Fruit fly (Drosophila melanogaster) whole organism, embryonic: ENCODE results near the gene Idgf3.

Source experiments
- ATbp ChIP-seq: fragments of 200-800 bp; sonication (Bioruptor generic); optimal IDR thresholded peaks from 2 replicates; lab custom pipeline; 2017; ENCODE audit warnings: missing biosample characterization, mild to moderate bottlenecking, missing genetic modification characterization, missing genetic modification reagents
- Adf1 ChIP-seq: fragments of 200-800 bp; sonication (Bioruptor generic); IDR thresholded peaks from 2 replicates; pipeline ENCODE4 v1.3.6; 2022; ENCODE audit warnings: missing biosample characterization, missing genetic modification characterization
- Awh ChIP-seq: fragments of 200-800 bp; sonication (Bioruptor generic); IDR thresholded peaks from 2 replicates; pipeline ENCODE4, ENCODE4 v1.3.6; 2022; ENCODE audit warnings: missing biosample characterization, missing genetic modification characterization
- B-H1 ChIP-seq: fragments of 200-800 bp; sonication (Bioruptor generic); IDR thresholded peaks from 3 replicates; pipeline ENCODE4 v1.3.6; 2022; ENCODE audit warnings: missing biosample characterization, missing genetic modification characterization
- Blimp-1 ChIP-seq: fragments of 200-800 bp; sonication (Bioruptor generic); optimal IDR thresholded peaks from 3 replicates; lab custom pipeline; 2018; ENCODE audit warnings: missing biosample characterization, missing genetic modification characterization, mild to moderate bottlenecking, moderate library complexity, missing genetic modification reagents
- CG10654 ChIP-seq: fragments of 200-800 bp; sonication (Bioruptor generic); optimal IDR thresholded peaks from 2 replicates; lab custom pipeline; 2016; ENCODE audit warnings: missing biosample characterization, missing genetic modification characterization
- CG11695 ChIP-seq: fragments of 200-800 bp; sonication (Bioruptor generic); IDR thresholded peaks from 3 replicates; pipeline ENCODE4 v1.3.6; 2022; ENCODE audit warnings: missing biosample characterization, missing genetic modification characterization
- CG14441 ChIP-seq: fragments of 200-800 bp; sonication (Bioruptor generic); IDR thresholded peaks from 2 replicates; pipeline ENCODE4 v1.3.6; 2022; ENCODE audit warnings: missing biosample characterization, missing genetic modification characterization
- CG17186 ChIP-seq: fragments of 200-800 bp; sonication (Bioruptor generic); optimal IDR thresholded peaks from 3 replicates; lab custom pipeline; 2017; ENCODE audit warnings: missing biosample characterization, missing genetic modification reagents, missing genetic modification characterization
- CG17568 ChIP-seq: fragments of 200-800 bp; sonication (Bioruptor generic); optimal IDR thresholded peaks from 2 replicates; lab custom pipeline; 2018; ENCODE audit warnings: missing biosample characterization, mild to moderate bottlenecking, missing genetic modification characterization, moderate library complexity
- CG17612 ChIP-seq: fragments of 200-800 bp; sonication (Bioruptor generic); IDR thresholded peaks from 2 replicates; pipeline ENCODE4 v1.3.6; 2022; ENCODE audit warnings: missing biosample characterization, missing genetic modification characterization
- CG2712 ChIP-seq: fragments of 200-800 bp; optimal IDR thresholded peaks from 3 replicates; lab custom pipeline; 2019; ENCODE audit warnings: missing biosample characterization, mild to moderate bottlenecking, missing genetic modification characterization, moderate library complexity
- CG31224 ChIP-seq: fragments of 200-800 bp; sonication (Bioruptor generic); IDR thresholded peaks from 2 replicates; pipeline ENCODE4 v1.3.6; 2022; ENCODE audit warnings: missing biosample characterization, missing genetic modification characterization
- CG31365 ChIP-seq: fragments of 200-800 bp; sonication (Bioruptor generic); optimal IDR thresholded peaks from 2 replicates; lab custom pipeline; 2018; ENCODE audit warnings: missing biosample characterization, mild to moderate bottlenecking, missing genetic modification characterization
- CG31441 ChIP-seq: fragments of 200-800 bp; sonication (Bioruptor generic); IDR thresholded peaks from 2 replicates; pipeline ENCODE4 v1.3.6; 2022; ENCODE audit warnings: missing biosample characterization, missing genetic modification characterization
- CG3281 ChIP-seq: fragments of 200-800 bp; sonication (Bioruptor generic); optimal IDR thresholded peaks from 3 replicates; lab custom pipeline; 2017; ENCODE audit warnings: missing biosample characterization, mild to moderate bottlenecking, missing genetic modification characterization
- CG3995 ChIP-seq: fragments of 200-800 bp; sonication (Bioruptor generic); optimal IDR thresholded peaks from 3 replicates; lab custom pipeline; 2016; ENCODE audit warnings: missing biosample characterization, missing genetic modification characterization
- CG4282 ChIP-seq: fragments of 200-800 bp; sonication (Bioruptor generic); optimal IDR thresholded peaks from 2 replicates; lab custom pipeline; 2016; ENCODE audit warnings: missing biosample characterization, missing genetic modification characterization
- CG5180 ChIP-seq: fragments of 200-800 bp; sonication (Bioruptor generic); optimal IDR thresholded peaks from 3 replicates; lab custom pipeline; 2017; ENCODE audit warnings: missing biosample characterization, missing genetic modification characterization, mild to moderate bottlenecking, moderate library complexity, missing genetic modification reagents
- CG7839 ChIP-seq: fragments of 200-800 bp; sonication (Bioruptor generic); optimal IDR thresholded peaks from 3 replicates; lab custom pipeline; 2018; ENCODE audit warnings: missing biosample characterization, mild to moderate bottlenecking, missing genetic modification characterization, moderate library complexity
- CG7987 ChIP-seq: fragments of 200-800 bp; sonication (Bioruptor generic); optimal IDR thresholded peaks from 2 replicates; lab custom pipeline; 2018; ENCODE audit warnings: missing biosample characterization, mild to moderate bottlenecking, missing genetic modification characterization, moderate library complexity
- CG8359 ChIP-seq: fragments of 200-800 bp; sonication (Bioruptor generic); optimal IDR thresholded peaks from 2 replicates; lab custom pipeline; 2017; ENCODE audit warnings: missing biosample characterization, mild to moderate bottlenecking, missing genetic modification characterization, borderline replicate concordance
- CG9817 ChIP-seq: fragments of 200-800 bp; sonication (Bioruptor generic); optimal IDR thresholded peaks from 2 replicates; lab custom pipeline; 2018; ENCODE audit warnings: missing biosample characterization, mild to moderate bottlenecking, missing genetic modification characterization, moderate library complexity
- CoRest ChIP-seq: fragments of 200-800 bp; sonication (Bioruptor generic); optimal IDR thresholded peaks from 3 replicates; lab custom pipeline; 2018; ENCODE audit warnings: missing biosample characterization, mild to moderate bottlenecking, missing genetic modification characterization, moderate library complexity
- D19A ChIP-seq: fragments of 200-800 bp; optimal IDR thresholded peaks from 3 replicates; lab custom pipeline; 2019; ENCODE audit warnings: missing biosample characterization, mild to moderate bottlenecking, missing genetic modification characterization, moderate library complexity
- D19B ChIP-seq: fragments of 200-800 bp; sonication (Bioruptor generic); optimal IDR thresholded peaks from 2 replicates; lab custom pipeline; 2017; ENCODE audit warnings: missing biosample characterization, mild to moderate bottlenecking, missing genetic modification characterization
- Hand ChIP-seq: fragments of 200-800 bp; sonication (Bioruptor generic); optimal IDR thresholded peaks from 2 replicates; lab custom pipeline; 2017; ENCODE audit warnings: mild to moderate bottlenecking, missing biosample characterization, missing genetic modification reagents, missing genetic modification characterization
- Hmr ChIP-seq: fragments of 200-800 bp; sonication (Bioruptor generic); optimal IDR thresholded peaks from 3 replicates; lab custom pipeline; 2017; ENCODE audit warnings: mild to moderate bottlenecking, missing biosample characterization, missing genetic modification reagents, missing genetic modification characterization
- Hmx ChIP-seq: fragments of 200-800 bp; sonication (Bioruptor generic); optimal IDR thresholded peaks from 2 replicates; lab custom pipeline; 2016; ENCODE audit warnings: missing biosample characterization, missing genetic modification characterization
- Max ChIP-seq: fragments of 200-800 bp; sonication (Bioruptor generic); optimal IDR thresholded peaks from 2 replicates; lab custom pipeline; 2016; ENCODE audit warnings: missing biosample characterization, mild to moderate bottlenecking, missing genetic modification characterization
- Optix ChIP-seq: fragments of 200-800 bp; sonication (Bioruptor generic); IDR thresholded peaks from 3 replicates; pipeline ENCODE4 v1.3.6; 2022; ENCODE audit warnings: missing biosample characterization, missing genetic modification characterization
- Ssrp ChIP-seq: fragments of 200-800 bp; sonication (Bioruptor generic); optimal IDR thresholded peaks from 2 replicates; lab custom pipeline; 2018; ENCODE audit warnings: missing biosample characterization, mild to moderate bottlenecking, missing genetic modification characterization, moderate library complexity
- YL-1 ChIP-seq: fragments of 200-800 bp; sonication (Bioruptor generic); optimal IDR thresholded peaks from 3 replicates; lab custom pipeline; 2017; ENCODE audit warnings: missing biosample characterization, mild to moderate bottlenecking, missing genetic modification characterization
- bigmax ChIP-seq: fragments of 200-800 bp; sonication (Bioruptor generic); optimal IDR thresholded peaks from 2 replicates; lab custom pipeline; 2018; ENCODE audit warnings: missing biosample characterization, mild to moderate bottlenecking, missing genetic modification characterization
- bowl ChIP-seq: fragments of 200-800 bp; sonication (Bioruptor generic); IDR thresholded peaks from 2 replicates; pipeline ENCODE4 v1.3.6; 2022; ENCODE audit warnings: missing biosample characterization, missing genetic modification characterization
- cas ChIP-seq: fragments of 200-800 bp; sonication (Bioruptor generic); IDR thresholded peaks from 2 replicates; pipeline ENCODE4 v1.3.6; 2022; ENCODE audit warnings: missing biosample characterization, missing genetic modification characterization
- croc ChIP-seq: fragments of 200-800 bp; sonication (Bioruptor generic); conservative IDR thresholded peaks from 3 replicates; pipeline ENCODE4 v1.3.6; 2022; ENCODE audit warnings: missing biosample characterization, missing genetic modification characterization
- dpn ChIP-seq, 2 experiments: fragments of 200-800 bp; sonication (Bioruptor generic); optimal IDR thresholded peaks; 3 replicates each; lab custom pipeline; 2016; ENCODE audit warnings: missing biosample characterization in 2 of 2, missing genetic modification characterization in 2 of 2
- gem ChIP-seq: fragments of 200-800 bp; sonication (Bioruptor generic); optimal IDR thresholded peaks from 2 replicates; lab custom pipeline; 2019; ENCODE audit warnings: missing biosample characterization, mild to moderate bottlenecking, missing genetic modification characterization, moderate library complexity
- hbn ChIP-seq: fragments of 200-800 bp; sonication (Bioruptor generic); IDR thresholded peaks from 2 replicates; pipeline ENCODE4 v1.3.6; 2022; ENCODE audit warnings: missing biosample characterization, missing genetic modification characterization; ENCODE audit not compliant: partially characterized antibody
- hkb ChIP-seq, 2 experiments: fragments of 200-800 bp in 1 of 2; fragments of >200 bp in 1 of 2; sonication (Bioruptor generic) in 1 of 2; IDR thresholded peaks in 1 of 2; optimal IDR thresholded peaks in 1 of 2; 2 replicates each; pipeline versions ENCODE4 v1.3.6 to Lab custom; 2017 to 2022; ENCODE audit warnings: missing biosample characterization in 1 of 2, missing genetic modification characterization in 1 of 2
- jigr1 ChIP-seq: fragments of 200-800 bp; sonication (Bioruptor generic); IDR thresholded peaks from 3 replicates; pipeline ENCODE4 v1.3.6; 2022; ENCODE audit warnings: missing biosample characterization, missing genetic modification characterization
- kay ChIP-seq: fragments of 200-800 bp; sonication (Bioruptor generic); optimal IDR thresholded peaks from 2 replicates; lab custom pipeline; 2016; ENCODE audit warnings: missing biosample characterization, missing genetic modification characterization
- lov ChIP-seq, 2 experiments: fragments of 200-800 bp in 1 of 2; fragments of >200 bp in 1 of 2; sonication (Bioruptor generic) in 1 of 2; IDR thresholded peaks in 1 of 2; optimal IDR thresholded peaks in 1 of 2; 2 replicates in 1 of 2; 3 replicates in 1 of 2; pipeline versions ENCODE4 v1.3.6 to Lab custom; 2017 to 2022; ENCODE audit warnings: missing biosample characterization in 1 of 2, missing genetic modification characterization in 1 of 2
- mam ChIP-seq: fragments of 200-800 bp; sonication (Bioruptor generic); optimal IDR thresholded peaks from 3 replicates; lab custom pipeline; 2016; ENCODE audit warnings: missing biosample characterization, missing genetic modification characterization
- nom ChIP-seq: fragments of 200-800 bp; sonication (Bioruptor generic); optimal IDR thresholded peaks from 2 replicates; lab custom pipeline; 2017; ENCODE audit warnings: missing biosample characterization, missing genetic modification characterization, mild to moderate bottlenecking, moderate library complexity, missing genetic modification reagents
- sisA ChIP-seq: fragments of 200-800 bp; sonication (Bioruptor generic); IDR thresholded peaks from 2 replicates; pipeline ENCODE4 v1.3.6; 2022; ENCODE audit warnings: missing biosample characterization, missing genetic modification characterization
- tna ChIP-seq: fragments of 200-800 bp; sonication (Bioruptor generic); IDR thresholded peaks from 2 replicates; pipeline ENCODE4 v1.3.6; 2022; ENCODE audit warnings: missing biosample characterization, missing genetic modification characterization; ENCODE audit not compliant: partially characterized antibody

Gene Idgf3

DNA sequence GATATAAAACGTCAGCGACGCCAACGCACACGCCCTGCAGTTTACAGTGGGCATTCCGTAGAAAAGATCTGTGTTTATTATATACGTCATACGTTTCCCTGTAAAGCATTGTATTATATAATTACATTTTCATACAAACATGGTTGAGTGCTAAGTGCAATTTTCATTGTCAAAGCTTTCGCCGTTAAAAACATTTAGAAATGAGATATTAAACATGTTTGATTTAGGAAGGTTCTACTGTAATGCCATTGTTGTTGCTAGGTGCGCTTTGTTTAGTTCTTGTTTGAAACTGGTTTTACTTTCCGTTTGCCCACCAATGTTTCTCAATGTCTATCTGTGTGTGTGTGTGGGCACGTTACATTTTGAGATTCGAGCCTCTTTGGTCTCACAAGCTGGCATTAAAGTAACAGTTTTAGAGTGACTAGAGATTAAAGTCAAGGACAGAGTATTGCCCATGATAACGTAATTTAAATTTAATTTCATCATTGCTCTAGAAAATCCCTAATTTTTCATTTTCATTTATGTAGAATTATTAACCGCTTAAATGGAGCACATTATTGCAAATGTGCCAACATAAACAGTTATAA lies 42.0 kb downstream of the Idgf3 start (continued):
- peak; percentile 6 for TF ChIP-seq CG17186 (GFP tag; lab: Kevin White, UChicago)
- TF ChIP-seq Awh (GFP tag; lab: Robert Waterston, UW), result peak; percentile 49; the same call in 1 of the 2 replicates
- peak; percentile 39 for TF ChIP-seq CG8359 (GFP tag; lab: Kevin White, UChicago)
- TF ChIP-seq cas, result no peak
- no peak for TF ChIP-seq bigmax (GFP tag; lab: Kevin White, UChicago)
- peak; percentile 44 to 79 for TF ChIP-seq dpn (GFP tag; optimal IDR thresholded peaks at IDR 0.05; lab: Kevin White, UChicago)
- no peak for TF ChIP-seq bowl (GFP tag; lab: Robert Waterston, UW)
- TF ChIP-seq D19A (tag; lab: Kevin White, UChicago), result peak; percentile 77
- TF ChIP-seq CG10654 (GFP tag; lab: Kevin White, UChicago), result peak; percentile 28
- TF ChIP-seq jigr1 (GFP tag; lab: Robert Waterston, UW), result no peak
- TF ChIP-seq Optix, result peak; percentile 69
- TF ChIP-seq kay (GFP tag; lab: Kevin White, UChicago), result peak; percentile 38
- peak; percentile 48 for TF ChIP-seq CG5180 (GFP tag; lab: Kevin White, UChicago)
- no peak for TF ChIP-seq tna (GFP tag; lab: Robert Waterston, UW)
- no peak for TF ChIP-seq lov (optimal IDR thresholded peaks at IDR 0.05; lab: Kevin White, UChicago)
- TF ChIP-seq lov (GFP tag; IDR thresholded peaks at IDR 0.05; lab: Robert Waterston, UW), result no peak
- peak; percentile 44 for TF ChIP-seq mam
- no peak for TF ChIP-seq CG4282 (GFP tag; lab: Kevin White, UChicago)
- TF ChIP-seq Hmr (GFP tag; lab: Kevin White, UChicago), result peak; percentile 77
- peak; percentile 54; the same call in 2 of the 3 replicates for TF ChIP-seq B-H1 (GFP tag; lab: Robert Waterston, UW)
- TF ChIP-seq sisA (GFP tag; lab: Robert Waterston, UW), result peak; percentile 61
- TF ChIP-seq hbn (GFP tag; lab: Robert Waterston, UW), result no peak
- peak; percentile 51; the same call in 2 of the 3 replicates for TF ChIP-seq croc (GFP tag; lab: Robert Waterston, UW)
- peak; percentile 73 for TF ChIP-seq CG14441 (GFP tag; lab: Robert Waterston, UW)
- 0 out of 2 replicates have a peak, but pooled peaks have one; percentile 12 for TF ChIP-seq Adf1 (GFP tag; lab: Robert Waterston, UW)
- TF ChIP-seq YL-1 (GFP tag; lab: Kevin White, UChicago), result peak; percentile 49
- TF ChIP-seq CG9817, result peak; percentile 77
- TF ChIP-seq CG17568, result peak; percentile 64
- peak; percentile 88 for TF ChIP-seq CG7839 (tag; lab: Kevin White, UChicago)
- peak; percentile 87 for TF ChIP-seq Blimp-1 (GFP tag; lab: Kevin White, UChicago)
- peak; percentile 86 for TF ChIP-seq CoRest (tag; lab: Kevin White, UChicago)
- TF ChIP-seq CG3995, result no peak
- peak; percentile 69 for TF ChIP-seq CG11695 (GFP tag; lab: Robert Waterston, UW)
- peak; percentile 87 for TF ChIP-seq CG2712
- peak; percentile 88 for TF ChIP-seq nom
- TF ChIP-seq CG31441 (GFP tag; lab: Robert Waterston, UW), result peak; percentile 79
- TF ChIP-seq CG3281 (GFP tag; lab: Kevin White, UChicago), result peak; percentile 71
- no peak for TF ChIP-seq Hmx
- no peak; the same call in 1 of the 2 replicates for TF ChIP-seq CG17612
- no peak for TF ChIP-seq CG7987
- TF ChIP-seq Max (GFP tag; lab: Kevin White, UChicago), result peak; percentile 74
- TF ChIP-seq ATbp (GFP tag; lab: Kevin White, UChicago), result peak; percentile 72
- no peak for TF ChIP-seq hkb (optimal IDR thresholded peaks at IDR 0.05; lab: Kevin White, UChicago)
- peak; percentile 85 for TF ChIP-seq hkb (GFP tag; IDR thresholded peaks at IDR 0.05; lab: Robert Waterston, UW)
- peak; percentile 42 for TF ChIP-seq D19B (GFP tag; lab: Kevin White, UChicago)
- peak; percentile 65 for TF ChIP-seq Hand (GFP tag; lab: Kevin White, UChicago)
- TF ChIP-seq gem (tag; lab: Kevin White, UChicago), result peak; percentile 87
- peak; percentile 26 for TF ChIP-seq CG31365
- TF ChIP-seq Ssrp (tag; lab: Kevin White, UChicago), result peak; percentile 74
- TF ChIP-seq CG31224, result peak; percentile 36; the same call in 1 of the 2 replicates
